Fruit fly (Drosophila melanogaster): ENCODE measurements around the gene mxc.

Gene mxc

dm6 chrX:9201866-9202681 lies 41.2 kb downstream of the mxc start:
- TF ChIP-seq sv (GFP tag; optimal IDR thresholded peaks at IDR 0.05) (peak; percentile 4), dsf (GFP tag; optimal IDR thresholded peaks at IDR 0.05; ENCODE audit: borderline replicate concordance) (no peak), br (GFP tag; optimal IDR thresholded peaks at IDR 0.05) (no peak), fru (GFP tag; optimal IDR thresholded peaks at IDR 0.05) (peak; percentile 21), ey (GFP tag; optimal IDR thresholded peaks at IDR 0.05) (no peak), lola (GFP tag; optimal IDR thresholded peaks at IDR 0.05) (no peak), Mio (GFP tag; optimal IDR thresholded peaks at IDR 0.05) (no peak), dl (GFP tag; optimal IDR thresholded peaks at IDR 0.05; ENCODE audit: insufficient read depth in 1 of 2, partially characterized antibody in 2 of 2) (no peak), h (GFP tag; optimal IDR thresholded peaks at IDR 0.05) (peak; percentile 14), rgr (GFP tag; optimal IDR thresholded peaks at IDR 0.05) (peak; percentile 44), Hnf4 (GFP tag; optimal IDR thresholded peaks at IDR 0.05) (no peak), Sp1 (GFP tag; optimal IDR thresholded peaks at IDR 0.05) (no peak), CG32264 (GFP tag; optimal IDR thresholded peaks at IDR 0.05) (no peak), Myc (optimal IDR thresholded peaks at IDR 0.05) (no peak), Vsx2 (GFP tag; optimal IDR thresholded peaks at IDR 0.05; ENCODE audit: partially characterized antibody) (no peak), Hr78 (GFP tag; optimal IDR thresholded peaks at IDR 0.05) (no peak), psq (GFP tag; optimal IDR thresholded peaks at IDR 0.05) (peak; percentile 29), CrebA (GFP tag; optimal IDR thresholded peaks at IDR 0.05; ENCODE audit: borderline replicate concordance) (no peak), Jra (GFP tag; optimal IDR thresholded peaks at IDR 0.05) (no peak), foxo (GFP tag; optimal IDR thresholded peaks at IDR 0.05) (peak in 1 of 2 experiments; percentile 5), Hr83 (GFP tag; optimal IDR thresholded peaks at IDR 0.05; ENCODE audit: poor library complexity, severe bottlenecking) (no peak), HLH106 (tag; optimal IDR thresholded peaks at IDR 0.05) (peak; percentile 44), brk (GFP tag; optimal IDR thresholded peaks at IDR 0.05) (no peak)

- no peak for TF ChIP-seq tai (GFP tag; optimal IDR thresholded peaks at IDR 0.05)
Measured at dm6 chrX:9201080-9201479, 42.2 kb downstream of the mxc start.

dm6 chrX:9200234-9200633 lies 43.0 kb downstream of the mxc start:
- no peak for TF ChIP-seq Rel (GFP tag; optimal IDR thresholded peaks at IDR 0.05)
- peak; percentile 79 for TF ChIP-seq Rel (tag; optimal IDR thresholded peaks at IDR 0.05)
- TF ChIP-seq Vsx2 (GFP tag; optimal IDR thresholded peaks at IDR 0.05; ENCODE audit: partially characterized antibody), result no peak

- TF ChIP-seq Hnf4 (GFP tag; optimal IDR thresholded peaks at IDR 0.05), result peak; percentile 81
- TF ChIP-seq fru (GFP tag; optimal IDR thresholded peaks at IDR 0.05), result peak; percentile 77
- peak; percentile 36 for TF ChIP-seq dmrt93B (GFP tag; optimal IDR thresholded peaks at IDR 0.05)
- no peak for TF ChIP-seq Vsx2 (GFP tag; optimal IDR thresholded peaks at IDR 0.05; ENCODE audit: partially characterized antibody)
- TF ChIP-seq psq (GFP tag; optimal IDR thresholded peaks at IDR 0.05), result peak; percentile 73
- TF ChIP-seq CG9705 (GFP tag; optimal IDR thresholded peaks at IDR 0.05), result peak; percentile 44
- no peak for TF ChIP-seq lola (GFP tag; optimal IDR thresholded peaks at IDR 0.05)
- no peak for TF ChIP-seq GATAd (GFP tag; optimal IDR thresholded peaks at IDR 0.05)
- TF ChIP-seq sv (GFP tag; optimal IDR thresholded peaks at IDR 0.05), result peak; percentile 71
- peak; percentile 85 for TF ChIP-seq rgr (GFP tag; optimal IDR thresholded peaks at IDR 0.05)
- TF ChIP-seq sage (GFP tag; optimal IDR thresholded peaks at IDR 0.05), result peak; percentile 81
- peak; percentile 61 for TF ChIP-seq woc (GFP tag; optimal IDR thresholded peaks at IDR 0.05)
- TF ChIP-seq HLH106 (tag; optimal IDR thresholded peaks at IDR 0.05), result peak; percentile 74
- no peak for TF ChIP-seq N (GFP tag; optimal IDR thresholded peaks at IDR 0.05)
- TF ChIP-seq OdsH (GFP tag; optimal IDR thresholded peaks at IDR 0.05), result peak; percentile 79
- no peak for TF ChIP-seq usp (GFP tag; optimal IDR thresholded peaks at IDR 0.05)
- TF ChIP-seq Jra (GFP tag; optimal IDR thresholded peaks at IDR 0.05), result peak; percentile 73
- TF ChIP-seq Dfd (GFP tag; optimal IDR thresholded peaks at IDR 0.05), result no peak
- TF ChIP-seq brk (GFP tag; optimal IDR thresholded peaks at IDR 0.05), result no peak
- no peak for TF ChIP-seq dl (GFP tag; optimal IDR thresholded peaks at IDR 0.05; ENCODE audit: insufficient read depth in 1 of 2, partially characterized antibody in 2 of 2)
- TF ChIP-seq ey (GFP tag; optimal IDR thresholded peaks at IDR 0.05), result peak; percentile 59
- peak; percentile 69 for TF ChIP-seq Sp1 (GFP tag; optimal IDR thresholded peaks at IDR 0.05)
- peak in 1 of 2 experiments; percentile 83 for TF ChIP-seq foxo (GFP tag; optimal IDR thresholded peaks at IDR 0.05)
- TF ChIP-seq br (GFP tag; optimal IDR thresholded peaks at IDR 0.05), result peak; percentile 63
- TF ChIP-seq pan (optimal IDR thresholded peaks at IDR 0.05), result no peak
- TF ChIP-seq Rel (GFP tag; optimal IDR thresholded peaks at IDR 0.05), result no peak
- TF ChIP-seq Rel (tag; optimal IDR thresholded peaks at IDR 0.05), result peak; percentile 37
- no peak for TF ChIP-seq CG32264 (GFP tag; optimal IDR thresholded peaks at IDR 0.05)
- peak; percentile 80 for TF ChIP-seq h (GFP tag; optimal IDR thresholded peaks at IDR 0.05)
- TF ChIP-seq dsf (GFP tag; optimal IDR thresholded peaks at IDR 0.05; ENCODE audit: borderline replicate concordance), result peak; percentile 66
- peak; percentile 55 for TF ChIP-seq Hr83 (GFP tag; optimal IDR thresholded peaks at IDR 0.05; ENCODE audit: poor library complexity, severe bottlenecking)
Measured at dm6 chrX:9196362-9196761, 46.9 kb downstream of the mxc start, which contains the start of gene CG12118. Gene CG12118, minus strand, starts transcription at chrX:9196414.
